Fruit fly (Drosophila melanogaster): ENCODE results near the gene CG4558.
A peak's percentile ranks its signal among the peaks of the same experiment; 100 is the strongest.

The CG4558 gene

DNA sequence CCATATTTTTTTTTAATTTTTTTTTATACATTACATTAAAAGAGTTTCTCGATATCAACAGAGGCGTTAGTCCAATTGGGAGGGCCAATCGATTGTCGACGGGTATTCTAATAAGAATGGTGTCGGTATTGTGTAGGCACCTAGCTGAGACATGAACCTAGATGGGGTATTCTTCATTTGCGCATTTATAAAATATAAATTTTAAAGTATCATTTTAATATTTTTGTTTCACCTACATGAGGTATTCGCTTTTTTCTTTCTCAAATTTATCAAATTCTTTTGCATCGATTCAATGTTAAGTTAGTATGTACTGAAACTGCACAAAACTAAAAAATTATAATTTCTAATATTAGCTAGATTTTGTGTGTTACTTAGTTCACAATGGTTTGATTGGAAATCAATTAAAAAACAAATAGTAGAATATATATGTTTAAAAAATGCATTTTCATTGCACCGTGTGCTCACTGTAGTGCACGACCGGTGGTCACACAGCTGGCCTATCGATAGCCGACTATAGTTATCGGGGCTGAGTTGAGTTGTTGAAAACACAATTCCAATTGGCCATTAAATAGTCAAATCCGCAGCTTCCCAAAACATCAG is 5.6 kb upstream of the CG4558 start, which contains the start of the genes CG14435 and Tmf (continued):
- TF ChIP-seq Stat92E (GFP tag; optimal IDR thresholded peaks at IDR 0.05) (no peak), CG17829 (tag; optimal IDR thresholded peaks at IDR 0.05) (peak; percentile 83), CG9932 (GFP tag; IDR thresholded peaks at IDR 0.05) (peak; percentile 93), CG1603 (tag; optimal IDR thresholded peaks at IDR 0.05) (no peak), ab (GFP tag; optimal IDR thresholded peaks at IDR 0.05) (no peak), CG32772 (GFP tag; IDR thresholded peaks at IDR 0.05) (peak; percentile 84), B-H2 (GFP tag; optimal IDR thresholded peaks at IDR 0.05) (peak; percentile 84), pnt (GFP tag; optimal IDR thresholded peaks at IDR 0.05) (peak; percentile 50), BtbVII (GFP tag; optimal IDR thresholded peaks at IDR 0.05) (peak; percentile 74), CG12155 (GFP tag; optimal IDR thresholded peaks at IDR 0.05) (peak; percentile 81), CG9437 (GFP tag; optimal IDR thresholded peaks at IDR 0.05) (peak; percentile 69), zen2 (GFP tag; IDR thresholded peaks at IDR 0.05; ENCODE audit: partially characterized antibody) (peak; percentile 29; the same call in 1 of the 3 replicates), Adf1 (GFP tag; IDR thresholded peaks at IDR 0.05) (no peak; the same call in 1 of the 2 replicates), CG18619 (GFP tag; optimal IDR thresholded peaks at IDR 0.05) (peak; percentile 83), CHES-1-like (GFP tag; optimal IDR thresholded peaks at IDR 0.05) (peak; percentile 26), CG3847 (GFP tag; IDR thresholded peaks at IDR 0.05) (peak; percentile 85), lmd (GFP tag; IDR thresholded peaks at IDR 0.05) (peak; percentile 89), ind (GFP tag; optimal IDR thresholded peaks at IDR 0.05) (peak; percentile 82), vfl (GFP tag; optimal IDR thresholded peaks at IDR 0.05) (peak; percentile 39), cwo (GFP tag; optimal IDR thresholded peaks at IDR 0.05) (peak; percentile 65), cas (GFP tag; IDR thresholded peaks at IDR 0.05) (0 out of 2 replicates have a peak, but pooled peaks have one; percentile 72), scrt (GFP tag; optimal IDR thresholded peaks at IDR 0.05) (peak; percentile 24), CG10431 (GFP tag; optimal IDR thresholded peaks at IDR 0.05) (peak; percentile 57), h (optimal IDR thresholded peaks at IDR 0.05) (no peak), CG10979 (tag; optimal IDR thresholded peaks at IDR 0.05) (peak; percentile 76), luna (GFP tag; optimal IDR thresholded peaks at IDR 0.05) (no peak), Meics (GFP tag; optimal IDR thresholded peaks at IDR 0.05) (peak; percentile 86), tx (GFP tag; optimal IDR thresholded peaks at IDR 0.05) (peak; percentile 18), CG8388 (GFP tag; optimal IDR thresholded peaks at IDR 0.05) (peak; percentile 76), CG10654 (GFP tag; optimal IDR thresholded peaks at IDR 0.05) (peak; percentile 64), kni (GFP tag; optimal IDR thresholded peaks at IDR 0.05) (peak; percentile 55), D (optimal IDR thresholded peaks at IDR 0.05) (no peak), D (GFP tag; optimal IDR thresholded peaks at IDR 0.05) (peak; percentile 76), bbx (GFP tag; IDR thresholded peaks at IDR 0.05; ENCODE audit: partially characterized antibody) (peak; percentile 47; the same call in 1 of the 2 replicates), maf-S (GFP tag; optimal IDR thresholded peaks at IDR 0.05) (no peak), CG2202 (tag; optimal IDR thresholded peaks at IDR 0.05) (peak; percentile 19), salm (tag; optimal IDR thresholded peaks at IDR 0.05) (peak; percentile 56), crol (GFP tag; IDR thresholded peaks at IDR 0.05) (0 out of 2 replicates have a peak, but pooled peaks have one; percentile 29), CG1529 (GFP tag; optimal IDR thresholded peaks at IDR 0.05) (peak; percentile 49), C15 (GFP tag; IDR thresholded peaks at IDR 0.05) (peak; percentile 27; the same call in 1 of the 3 replicates), jigr1 (GFP tag; IDR thresholded peaks at IDR 0.05) (peak; percentile 66; the same call in 1 of the 3 replicates), CG11696 (GFP tag; IDR thresholded peaks at IDR 0.05) (peak; percentile 58), CG5953 (GFP tag; IDR thresholded peaks at IDR 0.05) (peak; percentile 50; the same call in 1 of the 2 replicates), lov (optimal IDR thresholded peaks at IDR 0.05) (no peak), lov (GFP tag; IDR thresholded peaks at IDR 0.05) (peak; percentile 73; the same call in 2 of the 3 replicates), CG7839 (tag; optimal IDR thresholded peaks at IDR 0.05) (peak; percentile 88), ac (GFP tag; optimal IDR thresholded peaks at IDR 0.05) (peak; percentile 57), CG13296 (GFP tag; optimal IDR thresholded peaks at IDR 0.05) (peak; percentile 71), dmrt99B (tag; optimal IDR thresholded peaks at IDR 0.05) (peak; percentile 80), fd3F (GFP tag; optimal IDR thresholded peaks at IDR 0.05) (peak; percentile 83)

Data from whole organism, embryonic.